Fruit fly (Drosophila melanogaster): ENCODE measurements around the gene CG4629.

dm6 chr2L:1094724-1095123 lies 7.6 kb downstream of the CG4629 start:
- TF ChIP-seq insv (optimal IDR thresholded peaks at IDR 0.05), result no peak
- TF ChIP-seq ttk (optimal IDR thresholded peaks at IDR 0.05), result no peak
- TF ChIP-seq Myc (optimal IDR thresholded peaks at IDR 0.05), result no peak
- no peak for TF ChIP-seq psq (optimal IDR thresholded peaks at IDR 0.05)
- no peak for TF ChIP-seq Sin3A (optimal IDR thresholded peaks at IDR 0.05)
